Worm (Caenorhabditis elegans): Measurements from ENCODE around the gene abhd-5.2.

DNA sequence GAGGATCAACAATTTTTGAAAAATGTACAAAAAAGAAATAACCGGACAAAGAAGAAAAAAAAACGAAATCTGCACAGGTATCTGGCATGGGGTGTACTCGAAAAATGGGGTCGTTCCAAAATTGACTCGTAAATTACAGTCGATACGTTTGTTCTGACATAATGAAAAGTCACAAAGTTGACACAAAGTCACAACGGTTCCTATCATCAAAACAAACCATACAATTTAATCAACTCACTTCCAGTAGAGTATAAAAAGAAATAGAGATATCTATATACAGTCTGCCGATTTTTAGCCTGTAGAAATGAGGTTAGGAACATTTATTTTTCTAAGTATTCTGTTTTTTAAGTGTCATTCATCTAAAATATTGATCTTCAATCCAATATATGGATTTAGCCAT lies 40.0 kb downstream of the abhd-5.2 start, which contains the start of gene T19H12.12:
- TF ChIP-seq nhr-76 (tag; optimal IDR thresholded peaks at IDR 0.05) (no peak), C34B4.2 (tag; optimal IDR thresholded peaks at IDR 0.05) (no peak), nhr-19 (GFP tag; conservative IDR thresholded peaks at IDR 0.05) (no peak), tbx-2 (tag; optimal IDR thresholded peaks at IDR 0.05) (no peak), mdl-1 (tag; optimal IDR thresholded peaks at IDR 0.05) (no peak), fkh-10 (GFP tag; optimal IDR thresholded peaks at IDR 0.05) (no peak), aha-1 (tag; optimal IDR thresholded peaks at IDR 0.05) (no peak), unc-62 (GFP tag; optimal IDR thresholded peaks at IDR 0.05) (no peak), nhr-11 (tag; optimal IDR thresholded peaks at IDR 0.05) (no peak), unc-86 (tag; optimal IDR thresholded peaks at IDR 0.05) (no peak), sptf-1 (tag; optimal IDR thresholded peaks at IDR 0.05) (no peak), unc-130 (tag; optimal IDR thresholded peaks at IDR 0.05) (no peak), snpc-4 (tag; optimal IDR thresholded peaks at IDR 0.05) (no peak), skn-1 (tag; optimal IDR thresholded peaks at IDR 0.05) (no peak)

Data from whole organism, L1 larva.